Worm (Caenorhabditis elegans): ENCODE data around the gene ints-2.

- TF ChIP-seq nhr-11 (tag; optimal IDR thresholded peaks at IDR 0.05), result no peak
- no peak for TF ChIP-seq madf-2 (tag; optimal IDR thresholded peaks at IDR 0.05)
- no peak for TF ChIP-seq ceh-24 (tag; optimal IDR thresholded peaks at IDR 0.05)
- no peak for TF ChIP-seq pax-1 (tag; optimal IDR thresholded peaks at IDR 0.05)
- no peak for TF ChIP-seq ceh-9 (tag; optimal IDR thresholded peaks at IDR 0.05)
- TF ChIP-seq Y22D7AL.16 (tag; optimal IDR thresholded peaks at IDR 0.05), result no peak
- no peak for TF ChIP-seq ets-4 (tag; optimal IDR thresholded peaks at IDR 0.05)
Measured at ce11 chrV:14215106-14215505, 29.6 kb downstream of the ints-2 start, which contains the start of gene T16A9.5.

Measured in whole organism, late embryonic.